Fruit fly (Drosophila melanogaster) whole organism, prepupa: Measurements from ENCODE around the gene Mer.
A peak's percentile ranks its signal among the peaks of the same experiment; 100 is the strongest.

Experiments used
- Blimp-1 ChIP-seq: fragments of 200-800 bp; sonication (Bioruptor generic); optimal IDR thresholded peaks from 3 replicates; lab custom pipeline; 2017; ENCODE audit warnings: missing biosample characterization, missing genetic modification characterization, mild to moderate bottlenecking, moderate library complexity, missing genetic modification reagents
- CG10631 ChIP-seq: fragments of 200-800 bp; sonication (Bioruptor generic); optimal IDR thresholded peaks from 2 replicates; lab custom pipeline; 2016; ENCODE audit warnings: missing biosample characterization, missing genetic modification characterization
- CG11294 ChIP-seq: fragments of 200-800 bp; sonication (Bioruptor generic); IDR thresholded peaks from 2 replicates; pipeline ENCODE4 v1.3.6; 2022; ENCODE audit warnings: missing biosample characterization, missing genetic modification characterization
- CG11762 ChIP-seq: fragments of 200-800 bp; sonication (Bioruptor generic); optimal IDR thresholded peaks from 3 replicates; lab custom pipeline; 2016; ENCODE audit warnings: missing biosample characterization, missing genetic modification characterization; ENCODE audit not compliant: insufficient read depth
- CG11902 ChIP-seq: fragments of 200-800 bp; sonication (Bioruptor generic); optimal IDR thresholded peaks from 3 replicates; lab custom pipeline; 2016; ENCODE audit warnings: missing biosample characterization, missing genetic modification characterization
- CG15336 ChIP-seq: fragments of 200-800 bp; sonication (Bioruptor generic); IDR thresholded peaks from 2 replicates; pipeline ENCODE4 v1.3.6; 2022; ENCODE audit warnings: missing biosample characterization, missing genetic modification characterization
- CG1621 ChIP-seq: fragments of 200-800 bp; sonication (Bioruptor generic); optimal IDR thresholded peaks from 3 replicates; lab custom pipeline; 2018; ENCODE audit warnings: missing biosample characterization, mild to moderate bottlenecking, missing genetic modification characterization
- CG16779 ChIP-seq: fragments of 200-800 bp; sonication (Bioruptor generic); optimal IDR thresholded peaks from 3 replicates; lab custom pipeline; 2017; ENCODE audit warnings: missing biosample characterization, mild to moderate bottlenecking, missing genetic modification characterization
- CG3032 ChIP-seq: fragments of 200-800 bp; optimal IDR thresholded peaks from 2 replicates; lab custom pipeline; 2019; ENCODE audit warnings: missing biosample characterization, mild to moderate bottlenecking, missing genetic modification characterization, moderate library complexity
- CG31627 ChIP-seq: fragments of 200-800 bp; sonication (Bioruptor generic); optimal IDR thresholded peaks from 3 replicates; lab custom pipeline; 2016; ENCODE audit warnings: missing biosample characterization, missing genetic modification characterization
- CG32006 ChIP-seq: fragments of 200-800 bp; sonication (Bioruptor generic); optimal IDR thresholded peaks from 3 replicates; lab custom pipeline; 2017; ENCODE audit warnings: missing biosample characterization, mild to moderate bottlenecking, missing genetic modification characterization
- CG34406 ChIP-seq: fragments of 200-800 bp; sonication (Bioruptor generic); optimal IDR thresholded peaks from 3 replicates; lab custom pipeline; 2016; ENCODE audit warnings: missing biosample characterization, missing genetic modification characterization
- CG3919 ChIP-seq: fragments of 200-800 bp; sonication (Bioruptor generic); optimal IDR thresholded peaks from 3 replicates; lab custom pipeline; 2016; ENCODE audit warnings: missing biosample characterization, missing genetic modification characterization
- CG4318 ChIP-seq: fragments of 200-800 bp; sonication (Bioruptor generic); optimal IDR thresholded peaks from 3 replicates; lab custom pipeline; 2017; ENCODE audit warnings: missing biosample characterization, mild to moderate bottlenecking, missing genetic modification characterization
- CG6163 ChIP-seq: fragments of 200-800 bp; sonication (Bioruptor generic); IDR thresholded peaks from 3 replicates; pipeline ENCODE4 v1.3.6; 2022; ENCODE audit warnings: missing biosample characterization, missing genetic modification characterization
- CG6276 ChIP-seq: fragments of 200-800 bp; sonication (Bioruptor generic); optimal IDR thresholded peaks from 2 replicates; lab custom pipeline; 2017; ENCODE audit warnings: missing biosample characterization, mild to moderate bottlenecking, missing genetic modification characterization
- CG6808 ChIP-seq: fragments of 200-800 bp; sonication (Bioruptor generic); optimal IDR thresholded peaks from 3 replicates; lab custom pipeline; 2017; ENCODE audit warnings: missing biosample characterization, missing genetic modification characterization, mild to moderate bottlenecking, moderate library complexity, missing genetic modification reagents
- CG6854 ChIP-seq: fragments of 200-800 bp; sonication (Bioruptor generic); optimal IDR thresholded peaks from 2 replicates; lab custom pipeline; 2017; ENCODE audit warnings: missing biosample characterization, mild to moderate bottlenecking, missing genetic modification characterization
- CG8319 ChIP-seq: fragments of 200-800 bp; sonication (Bioruptor generic); optimal IDR thresholded peaks from 3 replicates; lab custom pipeline; 2016; ENCODE audit warnings: missing biosample characterization, missing genetic modification characterization
- CG8632 ChIP-seq: fragments of 200-800 bp; sonication (Bioruptor generic); optimal IDR thresholded peaks from 3 replicates; lab custom pipeline; 2016; ENCODE audit warnings: missing biosample characterization, missing genetic modification characterization
- CG9139 ChIP-seq: fragments of 200-800 bp; sonication (Bioruptor generic); optimal IDR thresholded peaks from 3 replicates; lab custom pipeline; 2017; ENCODE audit warnings: missing biosample characterization, mild to moderate bottlenecking, missing genetic modification characterization
- Eip75B ChIP-seq: fragments of 200-800 bp; sonication (Bioruptor generic); optimal IDR thresholded peaks from 3 replicates; lab custom pipeline; 2016; ENCODE audit warnings: missing biosample characterization, missing genetic modification characterization
- Eip78C ChIP-seq: fragments of 200-800 bp; sonication (Bioruptor generic); peaks from one replicate; lab custom pipeline; 2016; ENCODE audit warnings: missing biosample characterization, missing genetic modification characterization
- Ets21C ChIP-seq: fragments of 200-800 bp; sonication (Bioruptor generic); optimal IDR thresholded peaks from 3 replicates; lab custom pipeline; 2016; ENCODE audit warnings: missing biosample characterization, missing genetic modification characterization
- Ets96B ChIP-seq: fragments of 200-800 bp; optimal IDR thresholded peaks from 2 replicates; lab custom pipeline; 2019; ENCODE audit warnings: missing biosample characterization, mild to moderate bottlenecking, missing genetic modification characterization, moderate library complexity
- Hr38 ChIP-seq: sonication (Bioruptor generic); optimal IDR thresholded peaks from 2 replicates; lab custom pipeline; 2016; ENCODE audit warnings: missing biosample characterization, missing genetic modification characterization
- Hr39 ChIP-seq: fragments of 200-800 bp; sonication (Bioruptor generic); optimal IDR thresholded peaks from 2 replicates; lab custom pipeline; 2016; ENCODE audit warnings: missing biosample characterization, missing genetic modification characterization
- Hr4 ChIP-seq: fragments of 200-800 bp; sonication (Bioruptor generic); optimal IDR thresholded peaks from 3 replicates; lab custom pipeline; 2016; ENCODE audit warnings: missing biosample characterization, missing genetic modification characterization
- Lpt ChIP-seq: fragments of 200-800 bp; sonication (Bioruptor generic); optimal IDR thresholded peaks from 3 replicates; lab custom pipeline; 2016; ENCODE audit warnings: missing biosample characterization, missing genetic modification characterization
- OdsH ChIP-seq: fragments of 200-800 bp; sonication (Bioruptor generic); optimal IDR thresholded peaks from 3 replicates; lab custom pipeline; 2016; ENCODE audit warnings: missing biosample characterization, missing genetic modification characterization
- Smox ChIP-seq: fragments of 200-800 bp; sonication (Bioruptor generic); optimal IDR thresholded peaks from 3 replicates; lab custom pipeline; 2016; ENCODE audit warnings: missing biosample characterization, missing genetic modification characterization
- Sox102F ChIP-seq: fragments of 200-800 bp; sonication (Bioruptor generic); optimal IDR thresholded peaks from 2 replicates; lab custom pipeline; 2016; ENCODE audit warnings: missing biosample characterization, mild to moderate bottlenecking, missing genetic modification characterization
- Sox14 ChIP-seq: fragments of 200-800 bp; sonication (Bioruptor generic); optimal IDR thresholded peaks from 3 replicates; lab custom pipeline; 2016; ENCODE audit warnings: missing biosample characterization, missing genetic modification characterization
- Sox15 ChIP-seq: fragments of 200-800 bp; sonication (Bioruptor generic); optimal IDR thresholded peaks from 3 replicates; lab custom pipeline; 2016; ENCODE audit warnings: missing biosample characterization, missing genetic modification characterization
- achi ChIP-seq: fragments of 200-800 bp; sonication (Bioruptor generic); optimal IDR thresholded peaks from 3 replicates; lab custom pipeline; 2016; ENCODE audit warnings: missing biosample characterization, missing genetic modification characterization
- acj6 ChIP-seq: fragments of 200-800 bp; sonication (Bioruptor generic); optimal IDR thresholded peaks from 3 replicates; lab custom pipeline; 2016; ENCODE audit warnings: missing biosample characterization, missing genetic modification characterization
- cyc ChIP-seq: fragments of 200-800 bp; sonication (Bioruptor generic); optimal IDR thresholded peaks from 3 replicates; lab custom pipeline; 2016; ENCODE audit warnings: missing biosample characterization, missing genetic modification characterization
- dac ChIP-seq: fragments of 200-800 bp; sonication (Bioruptor generic); optimal IDR thresholded peaks from 2 replicates; lab custom pipeline; 2017; ENCODE audit warnings: missing biosample characterization, mild to moderate bottlenecking, missing genetic modification characterization
- dsx ChIP-seq: fragments of 200-800 bp; optimal IDR thresholded peaks from 3 replicates; lab custom pipeline; 2019; ENCODE audit warnings: missing biosample characterization, mild to moderate bottlenecking, missing genetic modification characterization, moderate library complexity; ENCODE audit not compliant: poor library complexity, severe bottlenecking
- eg ChIP-seq: fragments of 200-800 bp; sonication (Bioruptor generic); IDR thresholded peaks from 3 replicates; pipeline ENCODE4 v1.3.6; 2022; ENCODE audit warnings: missing biosample characterization, missing genetic modification characterization
- esn ChIP-seq: fragments of 200-800 bp; sonication (Bioruptor generic); optimal IDR thresholded peaks from 2 replicates; lab custom pipeline; 2016; ENCODE audit warnings: missing biosample characterization, mild to moderate bottlenecking, missing genetic modification characterization, moderate library complexity
- fd85E ChIP-seq: fragments of 200-800 bp; sonication (Bioruptor generic); optimal IDR thresholded peaks from 3 replicates; lab custom pipeline; 2016; ENCODE audit warnings: missing biosample characterization, missing genetic modification characterization
- fkh ChIP-seq: fragments of 200-800 bp; sonication (Bioruptor generic); optimal IDR thresholded peaks from 3 replicates; lab custom pipeline; 2017; ENCODE audit warnings: missing biosample characterization, mild to moderate bottlenecking, missing genetic modification characterization, moderate library complexity
- lz ChIP-seq: fragments of 200-800 bp; sonication (Bioruptor generic); optimal IDR thresholded peaks from 3 replicates; lab custom pipeline; 2016; ENCODE audit warnings: missing biosample characterization, missing genetic modification characterization
- net ChIP-seq: fragments of 200-800 bp; sonication (Bioruptor generic); optimal IDR thresholded peaks from 3 replicates; lab custom pipeline; 2016; ENCODE audit warnings: missing biosample characterization, missing genetic modification characterization
- pdm3 ChIP-seq: fragments of 200-800 bp; sonication (Bioruptor generic); optimal IDR thresholded peaks from 3 replicates; lab custom pipeline; 2016; ENCODE audit warnings: missing biosample characterization, missing genetic modification characterization
- salr ChIP-seq, 2 experiments: fragments of 200-800 bp; sonication (Bioruptor generic); optimal IDR thresholded peaks; 3 replicates each; lab custom pipeline; 2016 to 2018; ENCODE audit warnings: missing biosample characterization in 2 of 2, missing genetic modification characterization in 2 of 2, mild to moderate bottlenecking in 1 of 2
- spab ChIP-seq: fragments of 200-800 bp; sonication (Bioruptor generic); optimal IDR thresholded peaks from 2 replicates; lab custom pipeline; 2017; ENCODE audit warnings: missing biosample characterization, mild to moderate bottlenecking, missing genetic modification characterization, missing genetic modification reagents
- ss ChIP-seq, 2 experiments: fragments of 200-800 bp; sonication (Bioruptor generic); optimal IDR thresholded peaks; 2 replicates in 1 of 2; 3 replicates in 1 of 2; lab custom pipeline; 2017 to 2018; ENCODE audit warnings: mild to moderate bottlenecking in 2 of 2, missing biosample characterization in 2 of 2, missing genetic modification characterization in 2 of 2, moderate library complexity in 1 of 2
- svp ChIP-seq: fragments of 200-800 bp; sonication (Bioruptor generic); peaks from one replicate; lab custom pipeline; 2016; ENCODE audit warnings: missing biosample characterization, missing genetic modification characterization
- vri ChIP-seq: fragments of 200-800 bp; sonication (Bioruptor generic); optimal IDR thresholded peaks from 3 replicates; lab custom pipeline; 2016; ENCODE audit warnings: missing biosample characterization, mild to moderate bottlenecking, missing genetic modification characterization

Mer gene

DNA sequence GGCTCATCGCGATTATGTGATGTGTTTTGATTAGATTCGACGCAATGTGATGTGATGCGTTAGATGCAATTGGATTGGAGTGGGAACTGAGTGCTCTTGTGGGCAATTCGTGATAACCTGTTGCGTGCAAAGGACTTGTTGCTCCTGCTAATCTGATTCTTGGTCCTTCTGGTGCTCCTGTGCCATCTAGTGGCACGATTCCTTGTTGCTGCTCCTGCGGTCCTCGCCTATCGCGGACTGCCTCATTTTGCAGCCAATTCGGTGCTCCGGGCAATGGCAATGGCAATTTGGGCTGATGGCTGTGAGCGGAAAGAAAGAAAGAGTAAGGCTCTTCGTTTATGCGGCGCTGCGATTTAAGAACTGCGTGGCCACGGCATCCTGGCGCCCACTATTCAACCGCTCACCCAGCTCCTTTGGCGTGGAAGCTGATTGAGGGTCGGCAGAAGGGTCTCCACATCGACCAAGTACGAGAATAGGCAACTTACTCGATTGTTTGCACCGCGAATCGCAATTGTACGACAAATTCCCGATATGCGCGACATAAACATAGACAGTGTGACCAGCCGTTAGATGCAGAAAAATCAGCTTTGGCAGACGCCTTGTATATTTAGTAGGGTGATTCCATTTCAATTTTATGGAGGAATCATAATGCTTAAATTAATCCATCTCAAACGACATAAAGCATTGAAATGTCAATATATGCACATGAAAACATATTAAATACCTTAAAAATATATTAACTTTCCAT, at the start of gene Mer:
Gene Mer, minus strand, starts transcription at position 550 of the 748 bp plus-strand sequence.
- TF ChIP-seq CG3919 (GFP tag; lab: Kevin White, UChicago) (peak; percentile 87), CG11902 (GFP tag; lab: Kevin White, UChicago) (peak; percentile 62), dac (GFP tag; lab: Kevin White, UChicago) (peak; percentile 79), CG1621 (tag; lab: Kevin White, UChicago) (peak; percentile 84), OdsH (GFP tag; lab: Kevin White, UChicago) (peak; percentile 84), pdm3 (GFP tag; lab: Kevin White, UChicago) (peak; percentile 23), svp (GFP tag; lab: Kevin White, UChicago) (no peak), CG6276 (GFP tag; lab: Kevin White, UChicago) (no peak), Ets21C (GFP tag; lab: Kevin White, UChicago) (peak; percentile 76), acj6 (GFP tag; lab: Kevin White, UChicago) (peak; percentile 86), Hr38 (no peak), Blimp-1 (GFP tag; lab: Kevin White, UChicago) (peak; percentile 67), CG11294 (peak; percentile 72), CG3032 (tag; lab: Kevin White, UChicago) (peak; percentile 82), spab (GFP tag; lab: Kevin White, UChicago) (peak; percentile 65), Lpt (GFP tag; lab: Kevin White, UChicago) (peak; percentile 84), CG34406 (GFP tag; lab: Kevin White, UChicago) (peak; percentile 78), eg (GFP tag; lab: Robert Waterston, UW) (peak; percentile 92), CG4318 (no peak), fkh (GFP tag; lab: Kevin White, UChicago) (no peak), CG31627 (GFP tag; lab: Kevin White, UChicago) (peak; percentile 88), CG6854 (GFP tag; lab: Kevin White, UChicago) (peak; percentile 83), Sox14 (GFP tag; lab: Kevin White, UChicago) (peak; percentile 88), vri (GFP tag; lab: Kevin White, UChicago) (no peak), CG6808 (GFP tag; lab: Kevin White, UChicago) (peak; percentile 84), Ets96B (peak; percentile 82), CG11762 (peak; percentile 59), CG10631 (GFP tag; lab: Kevin White, UChicago) (peak; percentile 66), esn (GFP tag; lab: Kevin White, UChicago) (peak; percentile 88), CG16779 (tag; lab: Kevin White, UChicago) (peak; percentile 80), ss (GFP tag; optimal IDR thresholded peaks at IDR 0.05; lab: Kevin White, UChicago) (peak; percentile 81 to 85), CG32006 (GFP tag; lab: Kevin White, UChicago) (peak; percentile 89), net (GFP tag; lab: Kevin White, UChicago) (peak; percentile 91), CG8319 (GFP tag; lab: Kevin White, UChicago) (peak; percentile 69), CG9139 (GFP tag; lab: Kevin White, UChicago) (no peak), Smox (peak; percentile 80), achi (peak; percentile 83), Hr39 (GFP tag; lab: Kevin White, UChicago) (peak; percentile 82), dsx (GFP tag; lab: Kevin White, UChicago) (peak; percentile 78), fd85E (GFP tag; lab: Kevin White, UChicago) (peak; percentile 51), cyc (GFP tag; lab: Kevin White, UChicago) (peak; percentile 83), Sox102F (GFP tag; lab: Kevin White, UChicago) (peak; percentile 81), lz (peak; percentile 92), Eip78C (GFP tag; lab: Kevin White, UChicago) (peak; percentile 94), CG6163 (GFP tag; lab: Robert Waterston, UW) (peak; percentile 91), salr (GFP tag; optimal IDR thresholded peaks at IDR 0.05; lab: Kevin White, UChicago) (peak in 1 of 2 experiments; percentile 72), Sox15 (GFP tag; lab: Kevin White, UChicago) (peak; percentile 73), CG15336 (GFP tag; lab: Robert Waterston, UW) (peak; percentile 91), Eip75B (peak; percentile 83), CG8632 (GFP tag; lab: Kevin White, UChicago) (peak; percentile 80), Hr4 (peak; percentile 86)
